Fruit fly (Drosophila melanogaster) whole organism, embryonic: ENCODE measurements around the gene akirin.

ENCODE experiments used
- Bgb ChIP-seq: fragments of 200-800 bp; sonication (Bioruptor generic); IDR thresholded peaks from 2 replicates; pipeline ENCODE4 v1.3.6; 2022; ENCODE audit warnings: missing biosample characterization, missing genetic modification characterization; ENCODE audit not compliant: partially characterized antibody
- C15 ChIP-seq: fragments of 200-800 bp; sonication (Bioruptor generic); IDR thresholded peaks from 3 replicates; pipeline ENCODE4 v1.3.6; 2022; ENCODE audit warnings: missing biosample characterization, missing genetic modification characterization
- CG11247 ChIP-seq: fragments of 200-800 bp; sonication (Bioruptor generic); IDR thresholded peaks from 2 replicates; pipeline ENCODE4 v1.3.6; 2022; ENCODE audit warnings: missing biosample characterization, missing genetic modification characterization
- CG11560 ChIP-seq: fragments of 200-800 bp; sonication (Bioruptor generic); IDR thresholded peaks from 3 replicates; pipeline ENCODE4 v1.3.6; 2022; ENCODE audit warnings: missing biosample characterization, missing genetic modification characterization
- CG12155 ChIP-seq: fragments of 200-800 bp; sonication (Bioruptor generic); optimal IDR thresholded peaks from 3 replicates; lab custom pipeline; 2016; ENCODE audit warnings: missing biosample characterization, missing genetic modification characterization
- CG12299 ChIP-seq: fragments of 200-800 bp; sonication (Bioruptor generic); optimal IDR thresholded peaks from 2 replicates; lab custom pipeline; 2018; ENCODE audit warnings: missing biosample characterization, mild to moderate bottlenecking, missing genetic modification characterization
- CG13123 ChIP-seq: fragments of 200-800 bp; sonication (Bioruptor generic); optimal IDR thresholded peaks from 2 replicates; lab custom pipeline; 2016; ENCODE audit warnings: missing biosample characterization, missing genetic modification characterization
- CG13296 ChIP-seq: fragments of 200-800 bp; sonication (Bioruptor generic); optimal IDR thresholded peaks from 3 replicates; lab custom pipeline; 2018; ENCODE audit warnings: missing biosample characterization, mild to moderate bottlenecking, missing genetic modification characterization
- CG13624 ChIP-seq: fragments of 200-800 bp; sonication (Bioruptor generic); optimal IDR thresholded peaks from 2 replicates; lab custom pipeline; 2016; ENCODE audit warnings: missing biosample characterization, missing genetic modification characterization
- CG1603 ChIP-seq: fragments of 200-800 bp; sonication (Bioruptor generic); optimal IDR thresholded peaks from 2 replicates; lab custom pipeline; 2019; ENCODE audit warnings: missing biosample characterization, mild to moderate bottlenecking, missing genetic modification characterization, moderate library complexity
- CG2875 ChIP-seq: fragments of 200-800 bp; sonication (Bioruptor generic); optimal IDR thresholded peaks from 2 replicates; lab custom pipeline; 2017; ENCODE audit warnings: missing biosample characterization, mild to moderate bottlenecking, missing genetic modification characterization, missing genetic modification reagents
- CG3065 ChIP-seq: fragments of 200-800 bp; sonication (Bioruptor generic); optimal IDR thresholded peaks from 2 replicates; lab custom pipeline; 2016; ENCODE audit warnings: missing biosample characterization, missing genetic modification characterization
- CG33557 ChIP-seq: fragments of 200-800 bp; sonication (Bioruptor generic); optimal IDR thresholded peaks from 2 replicates; lab custom pipeline; 2019; ENCODE audit warnings: missing biosample characterization, mild to moderate bottlenecking, missing genetic modification characterization, moderate library complexity
- CG34376 ChIP-seq: fragments of 200-800 bp; sonication (Bioruptor generic); optimal IDR thresholded peaks from 2 replicates; lab custom pipeline; 2018; ENCODE audit warnings: missing biosample characterization, mild to moderate bottlenecking, missing genetic modification characterization
- CG3726 ChIP-seq: fragments of 200-800 bp; sonication (Bioruptor generic); IDR thresholded peaks from 3 replicates; pipeline ENCODE4, ENCODE4 v1.3.6; 2022; ENCODE audit warnings: missing biosample characterization, missing genetic modification characterization
- CG5953 ChIP-seq: fragments of 200-800 bp; sonication (Bioruptor generic); IDR thresholded peaks from 2 replicates; pipeline ENCODE4 v1.3.6; 2022; ENCODE audit warnings: missing biosample characterization, missing genetic modification characterization
- CG6175 ChIP-seq: fragments of 200-800 bp; sonication (Bioruptor generic); IDR thresholded peaks from 3 replicates; pipeline ENCODE4 v1.3.6; 2022; ENCODE audit warnings: missing biosample characterization, missing genetic modification characterization
- CG7745 ChIP-seq: fragments of 200-800 bp; sonication (Bioruptor generic); optimal IDR thresholded peaks from 2 replicates; lab custom pipeline; 2018; ENCODE audit warnings: missing biosample characterization, mild to moderate bottlenecking, missing genetic modification characterization, moderate library complexity
- CG7987 ChIP-seq: fragments of 200-800 bp; sonication (Bioruptor generic); optimal IDR thresholded peaks from 2 replicates; lab custom pipeline; 2018; ENCODE audit warnings: missing biosample characterization, mild to moderate bottlenecking, missing genetic modification characterization, moderate library complexity
- CG8359 ChIP-seq: fragments of 200-800 bp; sonication (Bioruptor generic); optimal IDR thresholded peaks from 2 replicates; lab custom pipeline; 2017; ENCODE audit warnings: missing biosample characterization, mild to moderate bottlenecking, missing genetic modification characterization, borderline replicate concordance
- CG8388 ChIP-seq: fragments of 200-800 bp; sonication (Bioruptor generic); optimal IDR thresholded peaks from 2 replicates; lab custom pipeline; 2019; ENCODE audit warnings: missing biosample characterization, mild to moderate bottlenecking, missing genetic modification characterization, moderate library complexity
- CoRest ChIP-seq: fragments of 200-800 bp; sonication (Bioruptor generic); optimal IDR thresholded peaks from 3 replicates; lab custom pipeline; 2018; ENCODE audit warnings: missing biosample characterization, mild to moderate bottlenecking, missing genetic modification characterization, moderate library complexity
- E2f1 ChIP-seq: fragments of 200-800 bp; sonication (Bioruptor generic); IDR thresholded peaks from 2 replicates; pipeline ENCODE4 v1.3.6; 2022; ENCODE audit warnings: missing biosample characterization, missing genetic modification characterization
- Eip74EF ChIP-seq, 2 experiments: fragments of 200-800 bp in 1 of 2; fragments of >200 bp in 1 of 2; sonication (Bioruptor generic) in 1 of 2; optimal IDR thresholded peaks; 2 replicates each; lab custom pipeline; 2017 to 2019; ENCODE audit warnings: missing biosample characterization in 2 of 2, missing genetic modification characterization in 2 of 2, mild to moderate bottlenecking in 1 of 2, moderate library complexity in 1 of 2
- Ets97D ChIP-seq: fragments of 200-800 bp; sonication (Bioruptor generic); optimal IDR thresholded peaks from 3 replicates; lab custom pipeline; 2016; ENCODE audit warnings: missing biosample characterization, missing genetic modification characterization
- Fer1 ChIP-seq: fragments of 200-800 bp; sonication (Bioruptor generic); optimal IDR thresholded peaks from 2 replicates; lab custom pipeline; 2017; ENCODE audit warnings: missing biosample characterization, mild to moderate bottlenecking, missing genetic modification characterization
- Hr3 ChIP-seq: fragments of 200-800 bp; sonication (Bioruptor generic); optimal IDR thresholded peaks from 3 replicates; lab custom pipeline; 2016; ENCODE audit warnings: missing biosample characterization, missing genetic modification characterization
- MESR4 ChIP-seq: fragments of 200-800 bp; sonication (Bioruptor generic); optimal IDR thresholded peaks from 2 replicates; lab custom pipeline; 2018; ENCODE audit warnings: missing biosample characterization, mild to moderate bottlenecking, missing genetic modification characterization, moderate library complexity
- Mrtf ChIP-seq: fragments of 200-800 bp; sonication (Bioruptor generic); IDR thresholded peaks from 3 replicates; pipeline ENCODE4 v1.3.6; 2022; ENCODE audit warnings: missing biosample characterization, missing genetic modification characterization
- Nf-YC ChIP-seq: fragments of 200-800 bp; optimal IDR thresholded peaks from 3 replicates; lab custom pipeline; 2019; ENCODE audit warnings: missing biosample characterization, mild to moderate bottlenecking, missing genetic modification characterization, moderate library complexity
- NfI ChIP-seq: fragments of 200-800 bp; sonication (Bioruptor generic); optimal IDR thresholded peaks from 3 replicates; lab custom pipeline; 2018; ENCODE audit warnings: missing biosample characterization, mild to moderate bottlenecking, missing genetic modification characterization, moderate library complexity
- Pdp1 ChIP-seq, 2 experiments: fragments of 200-800 bp; sonication (Bioruptor generic); optimal IDR thresholded peaks; 3 replicates each; lab custom pipeline; 2016; ENCODE audit warnings: missing biosample characterization in 2 of 2, missing genetic modification characterization in 2 of 2, mild to moderate bottlenecking in 1 of 2, moderate library complexity in 1 of 2
- Sox100B ChIP-seq: fragments of 200-800 bp; sonication (Bioruptor generic); optimal IDR thresholded peaks from 3 replicates; lab custom pipeline; 2018; ENCODE audit warnings: missing biosample characterization, mild to moderate bottlenecking, missing genetic modification characterization
- Sry-β ChIP-seq: fragments of 200-800 bp; sonication (Bioruptor generic); optimal IDR thresholded peaks from 2 replicates; lab custom pipeline; 2018; ENCODE audit warnings: missing biosample characterization, mild to moderate bottlenecking, missing genetic modification characterization, moderate library complexity
- Xrp1 ChIP-seq: fragments of 200-800 bp; sonication (Bioruptor generic); IDR thresholded peaks from 2 replicates; pipeline ENCODE4 v1.3.6; 2022; ENCODE audit warnings: missing biosample characterization, missing genetic modification characterization
- abd-A ChIP-seq: fragments of 200-800 bp; sonication (Bioruptor generic); optimal IDR thresholded peaks from 3 replicates; lab custom pipeline; 2019; ENCODE audit warnings: missing biosample characterization, mild to moderate bottlenecking, missing genetic modification characterization, moderate library complexity
- ato ChIP-seq: fragments of 200-800 bp; sonication (Bioruptor generic); IDR thresholded peaks from 2 replicates; pipeline ENCODE4 v1.3.6; 2022; ENCODE audit warnings: missing biosample characterization, missing genetic modification characterization; ENCODE audit not compliant: partially characterized antibody
- chn ChIP-seq: fragments of 200-800 bp; sonication (Bioruptor generic); optimal IDR thresholded peaks from 2 replicates; lab custom pipeline; 2016; ENCODE audit warnings: missing biosample characterization, missing genetic modification characterization
- crc ChIP-seq: fragments of 200-800 bp; sonication (Bioruptor generic); optimal IDR thresholded peaks from 2 replicates; lab custom pipeline; 2016; ENCODE audit warnings: missing biosample characterization, missing genetic modification characterization
- ems ChIP-seq: fragments of 200-800 bp; sonication (Bioruptor generic); optimal IDR thresholded peaks from 3 replicates; lab custom pipeline; 2016; ENCODE audit warnings: missing biosample characterization, missing genetic modification characterization
- hth ChIP-seq: fragments of >200 bp; optimal IDR thresholded peaks from 2 replicates; lab custom pipeline; 2017; ENCODE audit warnings: inconsistent platforms
- insv ChIP-seq, 2 experiments: fragments of 200-800 bp; sonication (Bioruptor generic); optimal IDR thresholded peaks; 3 replicates each; lab custom pipeline; 2016 to 2018; ENCODE audit warnings: missing biosample characterization in 2 of 2, missing genetic modification characterization in 2 of 2
- inv ChIP-seq: fragments of 200-800 bp; sonication (Bioruptor generic); IDR thresholded peaks from 2 replicates; pipeline ENCODE4 v1.3.6; 2022; ENCODE audit warnings: missing biosample characterization, missing genetic modification characterization; ENCODE audit not compliant: partially characterized antibody
- luna ChIP-seq: fragments of 200-800 bp; sonication (Bioruptor generic); optimal IDR thresholded peaks from 2 replicates; lab custom pipeline; 2016; ENCODE audit warnings: missing biosample characterization, missing genetic modification characterization
- nom ChIP-seq: fragments of 200-800 bp; sonication (Bioruptor generic); optimal IDR thresholded peaks from 2 replicates; lab custom pipeline; 2017; ENCODE audit warnings: missing biosample characterization, missing genetic modification characterization, mild to moderate bottlenecking, moderate library complexity, missing genetic modification reagents
- pfk ChIP-seq: fragments of 200-800 bp; sonication (Bioruptor generic); optimal IDR thresholded peaks from 2 replicates; lab custom pipeline; 2018; ENCODE audit warnings: missing biosample characterization, mild to moderate bottlenecking, missing genetic modification characterization, moderate library complexity
- row ChIP-seq: fragments of 200-800 bp; sonication (Bioruptor generic); IDR thresholded peaks from 3 replicates; pipeline ENCODE4 v1.3.6; 2022; ENCODE audit warnings: missing biosample characterization, missing genetic modification characterization
- stwl ChIP-seq: fragments of 200-800 bp; sonication (Bioruptor generic); optimal IDR thresholded peaks from 3 replicates; lab custom pipeline; 2018; ENCODE audit warnings: missing biosample characterization, mild to moderate bottlenecking, missing genetic modification characterization, moderate library complexity
- sug ChIP-seq: fragments of 200-800 bp; optimal IDR thresholded peaks from 2 replicates; lab custom pipeline; 2019; ENCODE audit warnings: missing biosample characterization, mild to moderate bottlenecking, missing genetic modification characterization, moderate library complexity
- trh ChIP-seq: fragments of 200-800 bp; sonication (Bioruptor generic); optimal IDR thresholded peaks from 2 replicates; lab custom pipeline; 2016; ENCODE audit warnings: missing biosample characterization, missing genetic modification characterization

Gene akirin

dm6 chr3L:7339216-7339742, 30.4 kb upstream of the akirin start, which contains the start of the genes lark and eco (continued):
- TF ChIP-seq row (GFP tag; lab: Robert Waterston, UW) (peak; percentile 37; the same call in 2 of the 3 replicates), CoRest (peak; percentile 8), Mrtf (GFP tag; lab: Robert Waterston, UW) (no peak), Nf-YC (tag; lab: Kevin White, UChicago) (peak; percentile 1), chn (no peak), Xrp1 (GFP tag; lab: Robert Waterston, UW) (no peak), ato (GFP tag; lab: Robert Waterston, UW) (no peak), pfk (GFP tag; lab: Kevin White, UChicago) (no peak), CG12155 (GFP tag; lab: Kevin White, UChicago) (no peak), Ets97D (peak; percentile 44), sug (tag; lab: Kevin White, UChicago) (no peak), CG2875 (GFP tag; lab: Kevin White, UChicago) (no peak), CG1603 (tag; lab: Kevin White, UChicago) (peak; percentile 61), trh (GFP tag; lab: Kevin White, UChicago) (no peak), CG7745 (tag; lab: Kevin White, UChicago) (no peak), luna (no peak), inv (GFP tag; lab: Robert Waterston, UW) (no peak), insv (GFP tag; optimal IDR thresholded peaks at IDR 0.05; lab: Kevin White, UChicago) (no peak), CG3065 (no peak), crc (GFP tag; lab: Kevin White, UChicago) (no peak), CG11247 (GFP tag; lab: Robert Waterston, UW) (no peak), CG6175 (GFP tag; lab: Robert Waterston, UW) (no peak), Sry-β (GFP tag; lab: Kevin White, UChicago) (no peak), Fer1 (GFP tag; lab: Kevin White, UChicago) (peak; percentile 4), abd-A (tag; lab: Kevin White, UChicago) (no peak), Eip74EF (GFP tag; optimal IDR thresholded peaks at IDR 0.05; lab: Kevin White, UChicago) (no peak), CG33557 (GFP tag; lab: Kevin White, UChicago) (peak; percentile 2), CG5953 (GFP tag; lab: Robert Waterston, UW) (no peak), CG8388 (GFP tag; lab: Kevin White, UChicago) (no peak), MESR4 (peak; percentile 98), E2f1 (no peak), Bgb (GFP tag; lab: Robert Waterston, UW) (peak; percentile 47; the same call in 1 of the 2 replicates), nom (GFP tag; lab: Kevin White, UChicago) (peak; percentile 57), C15 (GFP tag; lab: Robert Waterston, UW) (no peak), CG3726 (GFP tag; lab: Robert Waterston, UW) (no peak)

- TF ChIP-seq CG34376 (peak; percentile 77), CG8359 (GFP tag; lab: Kevin White, UChicago) (no peak), CG13123 (GFP tag; lab: Kevin White, UChicago) (no peak), CG11560 (no peak), sug (tag; lab: Kevin White, UChicago) (peak; percentile 38), hth (no peak), CG5953 (GFP tag; lab: Robert Waterston, UW) (no peak), NfI (GFP tag; lab: Kevin White, UChicago) (no peak), CG13624 (no peak), CG7987 (GFP tag; lab: Kevin White, UChicago) (no peak), Pdp1 (GFP tag; optimal IDR thresholded peaks at IDR 0.05; lab: Kevin White, UChicago) (peak in 1 of 2 experiments; percentile 24), MESR4 (no peak), CG12299 (tag; lab: Kevin White, UChicago) (no peak), stwl (tag; lab: Kevin White, UChicago) (no peak), Hr3 (GFP tag; lab: Kevin White, UChicago) (no peak), CG13296 (GFP tag; lab: Kevin White, UChicago) (peak; percentile 17), crc (GFP tag; lab: Kevin White, UChicago) (no peak), ems (GFP tag; lab: Kevin White, UChicago) (no peak), Sox100B (GFP tag; lab: Kevin White, UChicago) (no peak)
Measured at dm6 chr3L:7344001-7344400, 25.6 kb upstream of the akirin start.
